Worm (Caenorhabditis elegans) whole organism, L3 larva: ENCODE measurements around the gene str-188.

Source experiments
- ZK546.5 ChIP-seq: sonication (generic microtip); optimal IDR thresholded peaks from 2 replicates; lab custom pipeline; 2017; ENCODE audit warnings: missing biosample characterization, missing genetic modification characterization
- elt-2 ChIP-seq: sonication (generic microtip); optimal IDR thresholded peaks from 2 replicates; lab custom pipeline; 2016; ENCODE audit warnings: missing genetic modification reagents, mild to moderate bottlenecking, missing genetic modification characterization, missing compliant biosample characterization
- elt-3 ChIP-seq, 3 experiments: fragments of 150-350 bp in 1 of 3; sonication (generic microtip) in 2 of 3; optimal IDR thresholded peaks; 2 replicates in 2 of 3; 4 replicates in 1 of 3; lab custom pipeline; 2014 to 2017; ENCODE audit warnings: missing biosample characterization in 3 of 3, missing genetic modification characterization in 3 of 3
- nhr-76 ChIP-seq: fragments of 150-350 bp; sonication (generic microtip); optimal IDR thresholded peaks from 5 replicates; lab custom pipeline; 2014; ENCODE audit warnings: missing biosample characterization, missing genetic modification characterization
- nhr-77 ChIP-seq: fragments of 150-350 bp; optimal IDR thresholded peaks from 2 replicates; lab custom pipeline; 2014; ENCODE audit warnings: missing biosample characterization, missing genetic modification characterization
- pha-4 ChIP-seq: fragments of 150-350 bp; optimal IDR thresholded peaks from 2 replicates; lab custom pipeline; 2014; ENCODE audit warnings: missing biosample characterization, missing genetic modification reagents, missing genetic modification characterization
- snpc-4 ChIP-seq: fragments of 150-350 bp; optimal IDR thresholded peaks from 2 replicates; lab custom pipeline; 2014; ENCODE audit warnings: missing biosample characterization, missing genetic modification characterization
- ztf-11 ChIP-seq: fragments of 150-350 bp; optimal IDR thresholded peaks from 2 replicates; lab custom pipeline; 2014; ENCODE audit warnings: missing biosample characterization, missing genetic modification characterization

- TF ChIP-seq nhr-77 (no peak), snpc-4 (tag; lab: Kevin White, UChicago) (no peak), elt-3 (tag; optimal IDR thresholded peaks at IDR 0.05; lab: Kevin White, UChicago) (no peak), ztf-11 (tag; lab: Kevin White, UChicago) (no peak), ZK546.5 (no peak), pha-4 (tag; lab: Kevin White, UChicago) (no peak), elt-2 (tag; lab: Kevin White, UChicago) (no peak), nhr-76 (tag; lab: Kevin White, UChicago) (no peak)
These were observed 48.1 kb downstream of the str-188 start for ce11 chrV:9764552-9764951.
